Worm (Caenorhabditis elegans) whole organism, young adult: Measurements from ENCODE around the gene ceh-38.
A peak's percentile ranks its signal among the peaks of the same experiment; 100 is the strongest.

Experiments used
- C06A6.2 ChIP-seq: fragments of 200-800 bp; sonication (Bioruptor generic); conservative IDR thresholded peaks from 2 replicates; pipeline ENCODE4 v1.3.6; 2022; ENCODE audit warnings: missing genetic modification characterization, missing compliant biosample characterization
- D2030.7 ChIP-seq: fragments of 200-800 bp; sonication (Bioruptor generic); IDR thresholded peaks from 2 replicates; pipeline ENCODE4 v1.3.6; 2022; ENCODE audit warnings: missing genetic modification reagents, missing genetic modification characterization, missing compliant biosample characterization
- F22D6.2 ChIP-seq: sonication (generic microtip); optimal IDR thresholded peaks from 2 replicates; lab custom pipeline; 2016; ENCODE audit warnings: mild to moderate bottlenecking, missing genetic modification characterization, missing compliant biosample characterization
- F23B12.7 ChIP-seq: sonication (generic microtip); optimal IDR thresholded peaks from 2 replicates; lab custom pipeline; 2017; ENCODE audit warnings: missing genetic modification characterization, mild to moderate bottlenecking, missing compliant biosample characterization, antibody characterized with exemption, moderate library complexity; ENCODE audit not compliant: insufficient read depth
- F39B2.1 ChIP-seq: fragments of 200-800 bp; sonication (Bioruptor generic); IDR thresholded peaks from 2 replicates; pipeline ENCODE4 v1.3.6; 2022; ENCODE audit warnings: missing genetic modification reagents, missing genetic modification characterization, missing compliant biosample characterization
- F57C9.4 ChIP-seq: sonication (generic microtip); optimal IDR thresholded peaks from 2 replicates; lab custom pipeline; 2017; ENCODE audit warnings: mild to moderate bottlenecking, missing genetic modification characterization, missing compliant biosample characterization
- Y53G8AR.9 ChIP-seq: fragments of 200-800 bp; sonication (Bioruptor generic); conservative IDR thresholded peaks from 2 replicates; pipeline ENCODE4 v1.3.6; 2022; ENCODE audit warnings: missing genetic modification reagents, missing genetic modification characterization, missing compliant biosample characterization
- Y67H2A.10 ChIP-seq: fragments of 200-800 bp; sonication (Bioruptor generic); conservative IDR thresholded peaks from 2 replicates; pipeline ENCODE4 v1.3.6; 2022; ENCODE audit warnings: missing genetic modification reagents, missing genetic modification characterization, missing compliant biosample characterization
- akir-1 ChIP-seq: fragments of 200-800 bp; sonication (Bioruptor generic); optimal IDR thresholded peaks from 2 replicates; lab custom pipeline; 2018; ENCODE audit warnings: mild to moderate bottlenecking, missing genetic modification characterization, moderate library complexity, missing compliant biosample characterization
- aptf-3 ChIP-seq: fragments of 200-800 bp; sonication (Bioruptor generic); IDR thresholded peaks from 2 replicates; pipeline ENCODE4 v1.3.6; 2022; ENCODE audit warnings: missing genetic modification characterization, missing compliant biosample characterization
- attf-3 ChIP-seq: fragments of 200-800 bp; sonication (Bioruptor generic); conservative IDR thresholded peaks from 2 replicates; pipeline ENCODE4 v1.3.6; 2022; ENCODE audit warnings: missing genetic modification reagents, missing genetic modification characterization, missing compliant biosample characterization
- attf-5 ChIP-seq: fragments of 200-800 bp; sonication (Bioruptor generic); optimal IDR thresholded peaks from 2 replicates; lab custom pipeline; 2018; ENCODE audit warnings: mild to moderate bottlenecking, missing genetic modification characterization, missing compliant biosample characterization
- bed-1 ChIP-seq: fragments of 200-800 bp; sonication (Bioruptor generic); IDR thresholded peaks from 2 replicates; pipeline ENCODE4 v1.3.6; 2022; ENCODE audit warnings: missing genetic modification reagents, missing genetic modification characterization, missing compliant biosample characterization
- ceh-91 ChIP-seq: fragments of 200-800 bp; sonication (Bioruptor generic); IDR thresholded peaks from 2 replicates; pipeline ENCODE4 v1.3.6; 2022; ENCODE audit warnings: missing genetic modification reagents, missing genetic modification characterization, missing compliant biosample characterization
- dox-1 ChIP-seq: fragments of 200-800 bp; sonication (Bioruptor generic); IDR thresholded peaks from 2 replicates; pipeline ENCODE4 v1.3.6; 2022; ENCODE audit warnings: missing genetic modification reagents, missing genetic modification characterization, missing compliant biosample characterization
- egl-18 ChIP-seq: fragments of 200-800 bp; sonication (Bioruptor generic); IDR thresholded peaks from 2 replicates; pipeline ENCODE4 v1.3.6; 2022; ENCODE audit warnings: missing genetic modification reagents, missing genetic modification characterization, missing compliant biosample characterization
- ekl-4 ChIP-seq: fragments of 200-800 bp; sonication (Bioruptor generic); IDR thresholded peaks from 2 replicates; pipeline ENCODE4 v1.3.6; 2022; ENCODE audit warnings: missing genetic modification reagents, missing genetic modification characterization, missing compliant biosample characterization
- fkh-3 ChIP-seq: sonication (generic microtip); optimal IDR thresholded peaks from 2 replicates; lab custom pipeline; 2016; ENCODE audit warnings: mild to moderate bottlenecking, missing genetic modification characterization, missing compliant biosample characterization
- him-1 ChIP-seq: sonication (generic microtip); optimal IDR thresholded peaks from 2 replicates; lab custom pipeline; 2016; ENCODE audit warnings: missing genotype, missing genetic modification reagents, missing genetic modification characterization, missing compliant biosample characterization
- hlh-12 ChIP-seq: sonication (generic microtip); optimal IDR thresholded peaks from 2 replicates; lab custom pipeline; 2016; ENCODE audit warnings: missing genetic modification characterization, missing compliant biosample characterization
- hmg-20 ChIP-seq: fragments of 200-800 bp; sonication (Bioruptor generic); IDR thresholded peaks from 2 replicates; pipeline ENCODE4 v1.3.6; 2022; ENCODE audit warnings: missing genetic modification reagents, missing genetic modification characterization, missing compliant biosample characterization
- lin-26 ChIP-seq: fragments of 200-800 bp; sonication (Bioruptor generic); IDR thresholded peaks from 2 replicates; pipeline ENCODE4 v1.3.6; 2022; ENCODE audit warnings: missing genetic modification reagents, missing genetic modification characterization, missing compliant biosample characterization
- lin-40 ChIP-seq: sonication (generic microtip); optimal IDR thresholded peaks from 2 replicates; lab custom pipeline; 2016; ENCODE audit warnings: missing genetic modification characterization, mild to moderate bottlenecking, missing compliant biosample characterization, missing genotype, missing genetic modification reagents
- lin-54 ChIP-seq: fragments of 200-800 bp; sonication (Bioruptor generic); optimal IDR thresholded peaks from 2 replicates; lab custom pipeline; 2018; ENCODE audit warnings: mild to moderate bottlenecking, missing genetic modification characterization, missing compliant biosample characterization
- madf-10 ChIP-seq: sonication (generic microtip); optimal IDR thresholded peaks from 2 replicates; lab custom pipeline; 2016; ENCODE audit warnings: mild to moderate bottlenecking, missing genetic modification characterization, missing compliant biosample characterization
- madf-6 ChIP-seq: fragments of 200-800 bp; sonication (Bioruptor generic); IDR thresholded peaks from 2 replicates; pipeline ENCODE4 v1.3.6; 2022; ENCODE audit warnings: missing genetic modification reagents, missing genetic modification characterization, missing compliant biosample characterization
- mcd-1 ChIP-seq: fragments of 200-800 bp; sonication (Bioruptor generic); IDR thresholded peaks from 2 replicates; pipeline ENCODE4 v1.3.6; 2022; ENCODE audit warnings: missing genetic modification reagents, missing genetic modification characterization, missing compliant biosample characterization
- pbrm-1 ChIP-seq: fragments of 200-800 bp; sonication (Bioruptor generic); IDR thresholded peaks from 2 replicates; pipeline ENCODE4 v1.3.6; 2022; ENCODE audit warnings: missing genetic modification reagents, missing genetic modification characterization, missing compliant biosample characterization
- rcor-1 ChIP-seq: fragments of 200-800 bp; sonication (Bioruptor generic); IDR thresholded peaks from 2 replicates; pipeline ENCODE4 v1.3.6; 2022; ENCODE audit warnings: missing genetic modification reagents, missing genetic modification characterization, missing compliant biosample characterization
- rpc-1 ChIP-seq, 2 experiments: fragments of 150-350 bp in 1 of 2; sonication (generic microtip) in 1 of 2; optimal IDR thresholded peaks; 2 replicates each; lab custom pipeline; 2014 to 2018; ENCODE audit warnings: missing biosample characterization in 1 of 2, missing genetic modification characterization in 1 of 2, missing genetic modification reagents in 1 of 2, missing genotype in 1 of 2
- sea-2 ChIP-seq: fragments of 200-800 bp; sonication (Bioruptor generic); IDR thresholded peaks from 2 replicates; pipeline ENCODE4 v1.3.6; 2022; ENCODE audit warnings: missing genetic modification characterization, missing compliant biosample characterization
- snpc-1.1 ChIP-seq: sonication (generic microtip); optimal IDR thresholded peaks from 2 replicates; lab custom pipeline; 2017; ENCODE audit warnings: missing genetic modification characterization, mild to moderate bottlenecking, missing compliant biosample characterization, antibody characterized with exemption, moderate library complexity, missing genotype, missing genetic modification reagents; ENCODE audit not compliant: insufficient read depth
- snpc-1.3 ChIP-seq: sonication (generic microtip); optimal IDR thresholded peaks from 2 replicates; lab custom pipeline; 2017; ENCODE audit warnings: missing genetic modification characterization, mild to moderate bottlenecking, missing compliant biosample characterization, antibody characterized with exemption, moderate library complexity, missing genotype, missing genetic modification reagents; ENCODE audit not compliant: insufficient read depth
- snpc-3.4 ChIP-seq: sonication (generic microtip); optimal IDR thresholded peaks from 2 replicates; lab custom pipeline; 2017; ENCODE audit warnings: missing genetic modification characterization, mild to moderate bottlenecking, missing compliant biosample characterization, antibody characterized with exemption, moderate library complexity, missing genotype, missing genetic modification reagents
- snpc-4 ChIP-seq, 5 experiments: fragments of 150-350 bp in 1 of 5; sonication (generic microtip) in 4 of 5; optimal IDR thresholded peaks; 2 replicates each; lab custom pipeline; 2014 to 2018; ENCODE audit warnings: missing genetic modification characterization in 5 of 5, missing biosample characterization in 3 of 5, antibody characterized with exemption in 2 of 5, mild to moderate bottlenecking in 2 of 5, missing compliant biosample characterization in 2 of 5, missing genotype in 2 of 5, moderate library complexity in 2 of 5, missing genetic modification reagents in 1 of 5
- zim-3 ChIP-seq: sonication (generic microtip); optimal IDR thresholded peaks from 2 replicates; lab custom pipeline; 2017; ENCODE audit warnings: mild to moderate bottlenecking, missing genetic modification characterization, moderate library complexity, missing compliant biosample characterization
- ztf-18 ChIP-seq: sonication (generic microtip); optimal IDR thresholded peaks from 2 replicates; lab custom pipeline; 2016; ENCODE audit warnings: missing genotype, mild to moderate bottlenecking, missing genetic modification characterization, missing compliant biosample characterization
- ztf-22 ChIP-seq: fragments of 200-800 bp; sonication (Bioruptor generic); optimal IDR thresholded peaks from 2 replicates; lab custom pipeline; 2018; ENCODE audit warnings: mild to moderate bottlenecking, missing genetic modification characterization, moderate library complexity, missing compliant biosample characterization
- ztf-28 ChIP-seq: fragments of 200-800 bp; sonication (Bioruptor generic); IDR thresholded peaks from 2 replicates; pipeline ENCODE4 v1.3.6; 2022; ENCODE audit warnings: missing genetic modification reagents, missing genetic modification characterization, missing compliant biosample characterization

Gene ceh-38

ce11 chrII:6943299-6944051 is 7.9 kb upstream of the ceh-38 start (continued):
- TF ChIP-seq madf-10 (tag; lab: Kevin White, UChicago) (peak; percentile 89), F22D6.2 (tag; lab: Kevin White, UChicago) (no peak), lin-40 (no peak), sea-2 (no peak), hlh-12 (tag; lab: Kevin White, UChicago) (no peak)

- no peak for TF ChIP-seq snpc-3.4 (tag; lab: Kevin White, UChicago)
- peak; percentile 98 for TF ChIP-seq him-1
- no peak for TF ChIP-seq rcor-1 (GFP tag; lab: Robert Waterston, UW)
- 0 out of 2 replicates have a peak, but pooled peaks have one; percentile 24 for TF ChIP-seq pbrm-1 (GFP tag; lab: Robert Waterston, UW)
- TF ChIP-seq rpc-1 (optimal IDR thresholded peaks at IDR 0.05; lab: Kevin White, UChicago): no peak
- TF ChIP-seq rpc-1 (tag; optimal IDR thresholded peaks at IDR 0.05; lab: Kevin White, UChicago): no peak
- TF ChIP-seq Y53G8AR.9 (GFP tag; lab: Robert Waterston, UW): no peak
- 0 out of 2 replicates have a peak, but pooled peaks have one; percentile 43 for TF ChIP-seq ekl-4
- TF ChIP-seq snpc-1.3: peak; percentile 16
Observed at ce11 chrII:6955084-6955697, 3.9 kb downstream of the ceh-38 start.

ce11 chrII:6958136-6958535 is 6.8 kb downstream of the ceh-38 start:
- TF ChIP-seq F39B2.1 (GFP tag; lab: Robert Waterston, UW): no peak
- no peak for TF ChIP-seq zim-3 (tag; lab: Kevin White, UChicago)
- no peak for TF ChIP-seq attf-5 (GFP tag; lab: Kevin White, UChicago)
- no peak for TF ChIP-seq bed-1 (GFP tag; lab: Robert Waterston, UW)

ce11 chrII:6965573-6965972 is 14.2 kb downstream of the ceh-38 start, which contains the start of gene tra-2:
Gene tra-2 (minus strand): TSS chrII:6965673.
- no peak for TF ChIP-seq F23B12.7 (tag; lab: Kevin White, UChicago)
- TF ChIP-seq ceh-91 (GFP tag; lab: Robert Waterston, UW): no peak
- no peak for TF ChIP-seq ztf-28 (GFP tag; lab: Robert Waterston, UW)
- no peak for TF ChIP-seq F57C9.4 (tag; lab: Kevin White, UChicago)
- no peak for TF ChIP-seq ztf-18
- TF ChIP-seq dox-1 (GFP tag; lab: Robert Waterston, UW): no peak
- no peak for TF ChIP-seq aptf-3 (GFP tag; lab: Robert Waterston, UW)
- TF ChIP-seq fkh-3 (tag; lab: Kevin White, UChicago): no peak
- no peak for TF ChIP-seq madf-6
- TF ChIP-seq C06A6.2 (GFP tag; lab: Robert Waterston, UW): no peak
- TF ChIP-seq lin-26 (GFP tag; lab: Robert Waterston, UW): no peak
- TF ChIP-seq ztf-22: no peak

- no peak for TF ChIP-seq aptf-3 (GFP tag; lab: Robert Waterston, UW)
- no peak for TF ChIP-seq F23B12.7 (tag; lab: Kevin White, UChicago)
- no peak for TF ChIP-seq F22D6.2 (tag; lab: Kevin White, UChicago)
- no peak for TF ChIP-seq snpc-4 (GFP tag; optimal IDR thresholded peaks at IDR 0.05; lab: Kevin White, UChicago)
- TF ChIP-seq snpc-4 (tag; optimal IDR thresholded peaks at IDR 0.05; lab: Kevin White, UChicago): peak in 1 of 4 experiments; percentile 52
- no peak for TF ChIP-seq Y67H2A.10 (GFP tag; lab: Robert Waterston, UW)
- no peak for TF ChIP-seq lin-54
- TF ChIP-seq attf-3 (GFP tag; lab: Robert Waterston, UW): peak; percentile 95
- no peak for TF ChIP-seq egl-18 (GFP tag; lab: Robert Waterston, UW)
- no peak for TF ChIP-seq snpc-1.1 (tag; lab: Kevin White, UChicago)
- no peak for TF ChIP-seq D2030.7
- no peak for TF ChIP-seq akir-1 (GFP tag; lab: Kevin White, UChicago)
- no peak for TF ChIP-seq hmg-20 (GFP tag; lab: Robert Waterston, UW)
- no peak for TF ChIP-seq mcd-1 (GFP tag; lab: Robert Waterston, UW)
Observed at ce11 chrII:6967618-6968017, 16.3 kb downstream of the ceh-38 start, which contains the start of gene eif-2Bgamma. Gene eif-2Bgamma (minus strand): TSS chrII:6967648.
